Fruit fly (Drosophila melanogaster) whole organism: Measurements from ENCODE around the gene Svil.

Experiments used
- CG8478 ChIP-seq: fragments of >200 bp; optimal IDR thresholded peaks from 2 replicates; lab custom pipeline; 2018; ENCODE audit warnings: inconsistent platforms
- Dll ChIP-seq: fragments of >200 bp; optimal IDR thresholded peaks from 2 replicates; lab custom pipeline; 2017
- EcR ChIP-seq, 2 experiments: fragments of >200 bp; optimal IDR thresholded peaks; 2 replicates each; lab custom pipeline; 2017; ENCODE audit warnings: missing biosample characterization in 2 of 2, missing genetic modification characterization in 2 of 2, missing genetic modification reagents in 2 of 2
- pan ChIP-seq: fragments of >200 bp; optimal IDR thresholded peaks from 2 replicates; lab custom pipeline; 2017
- psq ChIP-seq: fragments of >200 bp; optimal IDR thresholded peaks from 2 replicates; lab custom pipeline; 2017
- usp ChIP-seq: fragments of >200 bp; optimal IDR thresholded peaks from 2 replicates; lab custom pipeline; 2017; ENCODE audit warnings: missing biosample characterization, missing genetic modification characterization, mixed read lengths

The Svil gene

DNA sequence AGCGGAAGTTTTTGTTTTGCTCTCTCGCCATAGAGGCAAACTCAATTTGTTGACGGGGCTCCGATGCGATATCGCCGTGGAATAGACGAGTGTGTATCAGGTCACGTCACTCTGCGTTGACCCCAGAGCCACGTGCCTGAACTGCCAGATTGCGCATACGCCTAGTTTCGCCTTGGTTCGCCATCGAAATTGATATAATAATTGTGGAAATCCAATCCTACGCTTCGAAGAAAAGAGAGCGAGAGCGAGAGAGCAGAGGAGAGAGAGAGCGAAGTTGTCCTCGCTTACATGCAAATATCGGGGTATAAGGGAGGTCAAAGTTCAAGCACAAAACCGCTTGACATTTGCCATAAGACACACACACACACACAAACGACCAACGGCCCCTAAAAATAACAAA is 49.7 kb downstream of the Svil start:
- TF ChIP-seq CG8478 (no peak), pan (lab: Kevin White, UChicago) (no peak), usp (no peak), EcR (GFP tag; optimal IDR thresholded peaks at IDR 0.05; lab: Kevin White, UChicago) (no peak), psq (lab: Kevin White, UChicago) (no peak), Dll (lab: Kevin White, UChicago) (no peak)

DNA sequence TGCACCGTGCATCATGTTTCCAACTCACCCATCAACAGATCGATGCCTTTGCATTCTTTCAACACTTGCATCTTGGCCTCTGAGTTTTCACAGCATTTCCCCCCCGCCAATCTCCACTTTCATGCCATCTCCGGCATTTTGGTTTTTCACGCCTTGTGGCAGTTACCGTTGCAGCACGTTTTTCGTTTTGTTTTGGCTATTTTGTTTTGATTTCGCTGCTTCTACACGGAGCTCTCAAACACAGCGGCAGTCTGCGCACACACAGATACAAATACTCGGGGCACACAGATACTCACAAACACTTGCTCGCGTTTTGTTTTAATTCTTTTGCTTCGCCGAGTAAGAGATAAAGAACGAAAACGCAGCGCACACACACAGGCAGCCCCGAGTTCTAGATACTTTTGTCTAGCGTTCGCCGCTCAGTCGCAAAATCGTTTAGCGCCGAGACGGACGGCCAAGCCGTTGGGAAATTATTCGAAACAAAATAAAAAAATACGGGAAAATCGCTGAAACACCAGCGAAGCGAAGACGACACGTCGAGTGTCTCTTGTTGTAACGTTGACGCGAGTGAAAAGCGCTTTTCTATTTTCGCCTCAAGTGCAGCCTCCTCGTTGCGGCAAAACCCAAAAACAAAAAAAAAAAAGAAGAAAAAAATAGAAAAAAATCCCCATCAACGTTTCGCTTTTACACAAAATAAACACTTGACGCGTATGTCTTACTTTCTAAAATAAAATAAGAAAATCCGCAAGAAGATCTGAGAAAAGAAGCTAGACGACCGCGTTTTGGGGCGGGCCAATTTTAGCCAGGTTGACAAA is 51.2 kb downstream of the Svil start:
- TF ChIP-seq CG8478 (no peak), EcR (GFP tag; optimal IDR thresholded peaks at IDR 0.05; lab: Kevin White, UChicago) (no peak), usp (no peak), psq (lab: Kevin White, UChicago) (no peak), Dll (lab: Kevin White, UChicago) (no peak)

DNA sequence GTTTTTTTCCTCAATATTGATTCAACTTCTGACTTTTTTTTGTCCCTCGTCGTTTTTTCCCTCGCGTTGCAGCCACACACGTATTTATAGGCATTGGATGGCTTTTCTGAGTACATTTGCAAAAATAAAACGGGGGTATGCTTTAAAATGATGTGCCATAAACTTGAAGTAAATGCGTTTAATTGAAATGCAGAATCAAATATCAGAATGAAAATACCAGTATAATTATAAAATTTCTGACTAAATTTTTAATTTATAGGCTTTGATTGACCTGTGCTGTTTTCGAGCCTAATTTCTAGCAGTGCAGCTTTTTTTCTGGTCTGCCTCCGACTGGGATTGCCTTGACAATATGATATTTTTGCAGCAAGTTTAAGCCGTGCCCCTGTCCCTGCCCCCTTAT is 53.9 kb downstream of the Svil start:
- TF ChIP-seq usp (no peak), psq (lab: Kevin White, UChicago) (no peak), Dll (lab: Kevin White, UChicago) (no peak), CG8478 (no peak), EcR (GFP tag; optimal IDR thresholded peaks at IDR 0.05; lab: Kevin White, UChicago) (no peak), pan (lab: Kevin White, UChicago) (no peak)

DNA sequence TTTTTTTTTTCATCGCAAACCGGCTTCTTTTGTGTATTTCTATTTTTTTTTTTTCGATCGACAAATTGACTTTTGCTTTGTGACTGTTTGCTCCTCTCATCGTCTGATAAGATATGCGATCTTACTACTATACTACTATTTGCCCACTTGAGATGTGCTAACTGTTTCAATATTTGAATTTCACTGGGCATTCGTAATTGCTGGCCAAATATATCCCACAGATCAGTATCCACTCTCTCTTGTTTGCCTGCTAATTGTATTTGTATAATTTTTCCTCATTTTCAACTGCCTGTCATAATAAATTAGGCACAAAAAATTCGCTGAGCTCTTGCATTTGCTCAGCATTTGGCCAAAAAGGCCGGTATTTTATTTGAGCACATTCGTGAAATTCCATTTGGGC is 55.9 kb downstream of the Svil start:
- no peak for TF ChIP-seq EcR (GFP tag; optimal IDR thresholded peaks at IDR 0.05; lab: Kevin White, UChicago)
- no peak for TF ChIP-seq psq (lab: Kevin White, UChicago)
- TF ChIP-seq CG8478 = no peak
- TF ChIP-seq Dll (lab: Kevin White, UChicago) = no peak
- no peak for TF ChIP-seq usp

DNA sequence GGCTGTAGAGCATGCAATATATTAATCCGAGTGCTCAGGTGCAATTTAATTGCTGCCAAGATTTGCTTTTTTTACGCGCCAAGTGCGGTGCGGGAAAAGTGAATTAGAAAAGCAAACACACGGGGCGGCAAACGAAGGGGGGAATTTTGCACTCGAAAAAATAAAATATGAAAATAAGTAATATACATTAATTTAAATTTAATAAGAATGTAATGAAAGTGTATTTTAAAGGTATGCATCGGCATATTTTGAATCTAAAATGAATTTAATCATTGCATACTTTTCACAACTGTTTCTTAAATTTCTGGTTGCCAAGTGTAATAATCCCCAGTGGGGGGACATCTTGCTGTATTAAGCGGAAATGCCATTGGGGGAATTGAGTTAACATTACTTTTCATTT is 56.7 kb downstream of the Svil start:
- TF ChIP-seq CG8478 (no peak), Dll (lab: Kevin White, UChicago) (no peak), EcR (GFP tag; optimal IDR thresholded peaks at IDR 0.05; lab: Kevin White, UChicago) (no peak), psq (lab: Kevin White, UChicago) (no peak)

DNA sequence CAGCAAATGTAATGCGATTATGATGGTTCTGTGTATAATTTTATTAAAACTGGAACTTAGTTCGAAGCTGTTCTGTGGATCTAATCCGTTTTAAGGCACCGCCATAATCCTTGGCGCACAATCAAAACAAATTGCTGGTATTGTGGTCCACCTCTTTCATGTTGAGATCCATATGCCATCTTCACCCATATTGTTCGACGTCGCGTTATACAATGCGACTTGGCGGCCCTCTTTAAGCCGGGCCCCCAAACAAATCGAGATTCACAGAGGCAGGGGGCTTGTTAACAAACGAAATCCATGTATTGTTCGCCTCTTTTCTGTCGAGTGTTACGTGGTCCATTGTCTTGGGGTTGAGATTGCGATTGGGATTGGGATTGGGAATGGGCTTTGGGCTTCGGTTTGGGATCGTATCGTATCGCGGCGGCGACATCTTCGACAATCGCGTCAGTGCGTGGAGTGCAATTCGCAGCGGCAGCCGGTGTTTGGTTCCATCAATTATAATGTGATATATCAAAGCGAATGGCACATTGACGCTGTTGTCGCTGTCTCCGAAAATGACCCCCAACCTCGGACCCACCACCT is 59.4 kb downstream of the Svil start:
- TF ChIP-seq CG8478 (no peak), Dll (lab: Kevin White, UChicago) (no peak), psq (lab: Kevin White, UChicago) (no peak), EcR (GFP tag; optimal IDR thresholded peaks at IDR 0.05; lab: Kevin White, UChicago) (no peak), usp (no peak), pan (lab: Kevin White, UChicago) (no peak)

DNA sequence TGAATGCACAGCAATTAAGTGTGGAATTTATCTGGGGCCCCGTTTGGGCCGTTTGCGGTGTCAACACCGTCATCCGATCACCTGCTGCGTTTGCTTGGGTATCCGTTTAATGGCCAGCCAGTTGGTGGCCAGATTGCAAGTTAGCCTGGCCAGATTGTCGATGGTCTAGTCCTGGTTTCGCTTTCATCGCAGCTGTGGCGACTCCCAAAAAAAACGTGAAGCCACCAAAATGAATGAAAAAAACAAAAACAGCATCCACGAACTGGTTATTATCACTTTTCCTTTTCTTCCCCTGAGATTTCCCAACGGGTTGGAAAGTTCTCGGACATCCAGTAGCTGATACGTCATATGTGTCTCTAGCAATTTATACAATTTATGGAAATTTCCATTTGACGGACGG is 60.1 kb downstream of the Svil start:
- TF ChIP-seq usp (no peak), EcR (GFP tag; optimal IDR thresholded peaks at IDR 0.05; lab: Kevin White, UChicago) (no peak), Dll (lab: Kevin White, UChicago) (no peak)

DNA sequence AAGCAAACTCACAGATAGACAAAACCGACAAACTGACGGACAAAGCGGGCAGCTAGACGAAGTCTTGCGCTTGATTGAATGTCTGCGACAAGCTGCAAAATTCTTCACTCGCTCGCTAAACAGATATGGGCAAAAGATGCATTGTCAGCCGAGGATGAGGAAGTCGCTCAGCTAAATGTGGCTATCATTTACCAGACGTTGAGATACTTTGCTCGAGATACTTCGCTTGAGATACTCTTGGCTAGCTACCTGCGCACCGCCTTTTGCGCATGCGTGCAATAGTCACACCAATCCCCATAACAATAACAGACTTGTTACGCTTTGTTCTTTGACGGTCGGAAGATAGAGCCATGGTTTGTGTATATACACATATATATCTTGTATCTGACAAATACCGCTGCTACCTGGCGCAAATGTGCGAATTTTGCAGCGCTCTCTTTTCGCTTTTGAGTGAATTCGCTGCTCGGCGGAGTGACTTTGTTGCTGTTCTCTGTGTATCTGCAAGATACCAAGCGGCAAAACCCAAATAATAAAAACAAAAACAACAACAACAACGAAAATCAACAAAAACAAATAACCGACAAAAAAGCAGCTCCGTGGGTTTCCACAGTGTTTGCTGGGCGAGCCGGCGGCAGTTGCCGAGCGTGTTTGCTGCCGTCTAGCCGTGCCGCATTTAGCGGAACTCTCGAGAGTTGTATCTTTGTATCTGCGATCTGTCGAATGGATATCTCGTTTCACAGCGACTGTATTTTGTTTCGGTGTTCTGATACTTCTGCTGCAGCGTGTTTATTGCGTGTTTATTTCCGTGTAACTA is 61.4 kb downstream of the Svil start:
- TF ChIP-seq pan (lab: Kevin White, UChicago) (no peak), Dll (lab: Kevin White, UChicago) (no peak), EcR (GFP tag; optimal IDR thresholded peaks at IDR 0.05; lab: Kevin White, UChicago) (no peak), CG8478 (no peak), psq (lab: Kevin White, UChicago) (no peak), usp (no peak)

DNA sequence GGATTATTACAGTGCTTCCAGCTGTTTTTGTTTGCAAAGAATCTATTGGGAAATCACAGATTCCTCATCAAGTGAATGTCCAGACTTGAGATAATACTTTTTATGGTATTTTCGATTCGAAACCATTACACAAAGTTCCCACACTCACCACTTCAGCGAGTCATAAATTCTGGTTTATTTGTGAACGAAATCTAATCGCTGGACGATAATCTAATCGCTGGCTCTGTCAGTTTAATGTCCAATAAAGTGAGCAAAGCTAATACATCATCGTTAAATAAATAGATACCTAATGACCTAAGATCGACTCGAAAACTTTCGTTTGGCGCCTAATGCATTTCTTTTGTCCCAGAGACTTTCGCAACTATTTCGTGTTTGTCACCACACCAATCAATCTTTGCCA is 64.4 kb downstream of the Svil start:
- TF ChIP-seq EcR (GFP tag; optimal IDR thresholded peaks at IDR 0.05; lab: Kevin White, UChicago) = no peak
- no peak for TF ChIP-seq CG8478
- TF ChIP-seq psq (lab: Kevin White, UChicago) = no peak
- no peak for TF ChIP-seq pan (lab: Kevin White, UChicago)

DNA sequence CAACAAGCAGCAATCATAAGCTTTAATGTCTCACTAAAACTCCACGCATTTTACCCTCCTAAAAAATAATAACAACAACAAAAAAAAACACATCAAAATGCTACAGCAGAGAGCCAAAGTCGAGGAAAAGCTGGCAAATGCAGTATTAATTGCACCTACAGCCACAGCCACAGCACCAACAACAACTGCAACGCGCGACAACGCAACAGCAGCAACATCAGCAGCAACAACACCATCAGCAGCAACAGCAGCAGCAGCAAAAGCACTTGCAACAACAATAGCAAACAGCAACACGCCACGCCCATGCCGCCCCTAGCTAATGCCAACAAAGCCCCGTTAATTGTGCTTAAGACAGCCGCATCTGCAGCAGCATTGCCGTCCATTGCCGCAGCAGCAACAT is 64.9 kb downstream of the Svil start:
- TF ChIP-seq Dll (lab: Kevin White, UChicago) (no peak), CG8478 (no peak), pan (lab: Kevin White, UChicago) (no peak), usp (no peak), EcR (GFP tag; optimal IDR thresholded peaks at IDR 0.05; lab: Kevin White, UChicago) (no peak), psq (lab: Kevin White, UChicago) (no peak)

DNA sequence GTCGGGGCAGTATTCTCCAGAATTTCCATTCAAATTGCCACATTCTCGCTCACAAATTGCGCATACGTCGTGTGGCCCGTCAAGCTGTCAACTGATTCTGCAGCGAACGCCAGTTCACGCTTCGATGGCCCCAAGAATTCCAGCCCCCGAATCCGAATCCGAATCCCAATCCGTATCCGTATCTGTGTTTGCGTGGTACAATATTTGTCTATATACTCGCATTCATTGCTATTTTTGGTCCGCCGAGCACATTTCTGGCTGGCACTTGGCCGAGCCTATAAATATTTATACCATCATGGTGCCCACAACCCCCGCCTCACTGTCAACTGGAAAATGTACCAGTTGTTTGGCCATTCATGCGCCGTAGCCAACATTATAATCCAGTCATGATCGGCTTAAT is 68.7 kb downstream of the Svil start:
- TF ChIP-seq usp (no peak), Dll (lab: Kevin White, UChicago) (no peak), psq (lab: Kevin White, UChicago) (no peak), pan (lab: Kevin White, UChicago) (no peak), EcR (GFP tag; optimal IDR thresholded peaks at IDR 0.05; lab: Kevin White, UChicago) (no peak), CG8478 (no peak)

DNA sequence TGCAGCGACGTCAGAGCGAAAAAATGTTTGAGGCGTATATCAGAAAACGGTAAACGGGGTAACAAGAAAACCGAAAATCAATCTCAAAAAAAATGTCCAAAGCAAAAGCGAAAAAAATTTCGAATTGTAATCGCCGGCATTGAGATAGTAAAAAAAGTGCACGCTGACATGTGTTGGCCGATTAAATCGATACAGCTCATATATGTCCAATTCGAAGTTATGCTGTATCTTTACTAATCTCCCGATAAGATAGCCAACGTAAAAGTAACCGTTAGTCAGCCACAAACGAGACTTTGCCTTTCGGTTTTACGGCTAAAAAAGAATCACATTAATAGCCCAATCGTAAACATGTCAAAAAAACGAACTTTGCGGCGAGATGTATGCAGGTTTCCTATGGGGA is 79.4 kb downstream of the Svil start:
- TF ChIP-seq EcR (GFP tag; optimal IDR thresholded peaks at IDR 0.05; lab: Kevin White, UChicago) (peak in 1 of 2 experiments; percentile 5), usp (no peak), pan (lab: Kevin White, UChicago) (no peak), CG8478 (no peak), Dll (lab: Kevin White, UChicago) (no peak), psq (lab: Kevin White, UChicago) (no peak)
